ENCODE assay signal across 2 worm cellular contexts in genomic region chrII:10819928-10820423, ce11.
A peak's percentile ranks its signal among the peaks of the same experiment; 100 is the strongest.
TF ChIP-seq lines count a peak whose summit lies in the region.

Gene R06F6.8 (minus strand): TSS chrII:10819978.

TF ChIP-seq in whole organism, L1 larva, 84 proteins besides CTCF, POLR2A, EP300 and RAD21 (continued from another document):
- TF ChIP-seq efl-1 (optimal IDR thresholded peaks at IDR 0.05; lab: Kevin White, UChicago) (peak; percentile 56 to 58), efl-1 (GFP tag; optimal IDR thresholded peaks at IDR 0.05 in 1 of 2; lab: Kevin White, UChicago) (peak; percentile 58 to 95), skn-1 (tag; optimal IDR thresholded peaks at IDR 0.05; lab: Kevin White, UChicago) (peak; percentile 15), lin-15B (tag; optimal IDR thresholded peaks at IDR 0.05; lab: Kevin White, UChicago) (peak; percentile 48), rnt-1 (tag; optimal IDR thresholded peaks at IDR 0.05; lab: Kevin White, UChicago) (no peak), blmp-1 (tag; optimal IDR thresholded peaks at IDR 0.05; lab: Kevin White, UChicago) (no peak), lsy-2 (tag; optimal IDR thresholded peaks at IDR 0.05; lab: Kevin White, UChicago) (peak in 1 of 2 experiments; percentile 59), mep-1 (tag; optimal IDR thresholded peaks at IDR 0.05; lab: Kevin White, UChicago) (peak; percentile 59)

TF ChIP-seq in whole organism, L2 larva, 48 proteins besides CTCF, POLR2A, EP300 and RAD21 (continued from another document):
- TF ChIP-seq sma-3 (GFP tag; optimal IDR thresholded peaks at IDR 0.05; lab: Kevin White, UChicago) (no peak), lin-13 (GFP tag; optimal IDR thresholded peaks at IDR 0.05; lab: Kevin White, UChicago) (peak; percentile 10), mdl-1 (tag; optimal IDR thresholded peaks at IDR 0.05; lab: Kevin White, UChicago) (no peak), mbf-1 (tag; optimal IDR thresholded peaks at IDR 0.05; lab: Kevin White, UChicago) (no peak), alr-1 (tag; optimal IDR thresholded peaks at IDR 0.05; lab: Kevin White, UChicago) (no peak), sem-4 (tag; optimal IDR thresholded peaks at IDR 0.05; lab: Kevin White, UChicago) (no peak), nhr-25 (tag; optimal IDR thresholded peaks at IDR 0.05; lab: Kevin White, UChicago) (no peak), peb-1 (tag; optimal IDR thresholded peaks at IDR 0.05; lab: Kevin White, UChicago) (no peak), snpc-4 (tag; optimal IDR thresholded peaks at IDR 0.05; lab: Kevin White, UChicago) (no peak), nhr-237 (tag; optimal IDR thresholded peaks at IDR 0.05; lab: Kevin White, UChicago) (no peak), Y55F3AM.14 (GFP tag; optimal IDR thresholded peaks at IDR 0.05; lab: Kevin White, UChicago) (no peak), unc-55 (GFP tag; optimal IDR thresholded peaks at IDR 0.05; lab: Kevin White, UChicago) (peak; percentile 44), C34F6.9 (tag; optimal IDR thresholded peaks at IDR 0.05; lab: Kevin White, UChicago) (peak; percentile 47), nhr-129 (tag; optimal IDR thresholded peaks at IDR 0.05; lab: Kevin White, UChicago) (no peak), nhr-23 (tag; optimal IDR thresholded peaks at IDR 0.05; lab: Kevin White, UChicago) (no peak), sma-9 (GFP tag; optimal IDR thresholded peaks at IDR 0.05; lab: Kevin White, UChicago) (no peak), sma-9 (tag; optimal IDR thresholded peaks at IDR 0.05; lab: Kevin White, UChicago) (no peak)
